In the genomic region with DNA sequence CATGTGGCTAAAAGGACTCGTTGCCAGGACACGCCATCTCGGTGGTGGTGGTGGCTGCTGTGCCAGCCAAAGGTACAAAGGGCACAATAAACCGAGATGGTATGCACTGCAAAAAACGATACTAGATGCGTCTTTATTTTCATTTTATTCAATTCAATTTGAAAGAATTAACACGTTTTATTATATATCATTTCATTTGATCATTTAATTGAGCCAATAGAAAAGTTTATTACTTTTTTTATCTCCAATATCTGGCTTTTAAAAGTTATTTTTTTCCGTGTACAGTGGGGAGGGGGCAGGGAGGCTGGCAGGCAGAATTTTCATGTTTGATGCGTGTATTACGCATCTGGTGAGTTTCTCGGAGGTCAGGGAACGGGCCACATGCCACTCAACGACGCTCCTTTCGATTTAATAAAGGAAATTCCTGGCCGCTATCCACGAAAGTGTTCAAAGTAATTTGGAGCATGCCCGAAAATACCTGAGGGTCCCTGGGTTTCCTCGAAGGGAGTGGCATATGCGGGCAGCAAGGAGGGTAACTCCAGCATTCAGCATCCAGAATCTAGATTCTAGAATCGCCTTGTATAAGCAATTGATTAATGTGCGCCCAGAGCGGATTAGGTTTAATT, we compare ENCODE assay signal across 3 fruit fly cellular contexts.
TF ChIP-seq lines count a peak whose summit lies in the region.

No protein-coding gene starts in this region.

TF ChIP-seq in whole organism, embryonic, 481 proteins besides CTCF, POLR2A, EP300 and RAD21 (continued from another document and continues in another):
- TF ChIP-seq gem (tag; optimal IDR thresholded peaks at IDR 0.05; lab: Kevin White, UChicago) = peak; percentile 94
- peak; percentile 63 for TF ChIP-seq Max (GFP tag; optimal IDR thresholded peaks at IDR 0.05; lab: Kevin White, UChicago)
- TF ChIP-seq CG16779 (GFP tag; IDR thresholded peaks at IDR 0.05; lab: Robert Waterston, UW) = peak; percentile 37; the same call in 1 of the 2 replicates
- no peak; the same call in 1 of the 2 replicates for TF ChIP-seq dati (GFP tag; IDR thresholded peaks at IDR 0.05; lab: Robert Waterston, UW)
- TF ChIP-seq Sry-δ (GFP tag; optimal IDR thresholded peaks at IDR 0.05; lab: Kevin White, UChicago) = no peak
- peak; percentile 55 for TF ChIP-seq CG11398 (GFP tag; optimal IDR thresholded peaks at IDR 0.05; lab: Kevin White, UChicago)
- peak; percentile 87 for TF ChIP-seq CG10267 (tag; optimal IDR thresholded peaks at IDR 0.05; lab: Kevin White, UChicago)
- peak; percentile 85 for TF ChIP-seq CG17328 (GFP tag; IDR thresholded peaks at IDR 0.05; lab: Robert Waterston, UW)
- peak; percentile 87 for TF ChIP-seq lmd (GFP tag; IDR thresholded peaks at IDR 0.05; lab: Robert Waterston, UW)
- peak; percentile 42 for TF ChIP-seq fd102C (GFP tag; optimal IDR thresholded peaks at IDR 0.05; lab: Kevin White, UChicago)
- TF ChIP-seq CG7987 (GFP tag; optimal IDR thresholded peaks at IDR 0.05; lab: Kevin White, UChicago) = peak; percentile 46
- TF ChIP-seq so (GFP tag; IDR thresholded peaks at IDR 0.05; lab: Robert Waterston, UW) = peak; percentile 85
- peak; percentile 71 for TF ChIP-seq CG15073 (GFP tag; optimal IDR thresholded peaks at IDR 0.05; lab: Kevin White, UChicago)
- TF ChIP-seq abd-A (tag; optimal IDR thresholded peaks at IDR 0.05; lab: Kevin White, UChicago) = peak; percentile 89
- 0 out of 3 replicates have a peak, but pooled peaks have one; percentile 34 for TF ChIP-seq CG6175 (GFP tag; IDR thresholded peaks at IDR 0.05; lab: Robert Waterston, UW)
- TF ChIP-seq seq (GFP tag; IDR thresholded peaks at IDR 0.05; lab: Robert Waterston, UW) = peak; percentile 79
- no peak for TF ChIP-seq pho (GFP tag; optimal IDR thresholded peaks at IDR 0.05; lab: Kevin White, UChicago)
- TF ChIP-seq ap (GFP tag; IDR thresholded peaks at IDR 0.05; lab: Robert Waterston, UW) = peak; percentile 77
- peak; percentile 75 for TF ChIP-seq CG12942 (GFP tag; optimal IDR thresholded peaks at IDR 0.05; lab: Kevin White, UChicago)
- TF ChIP-seq CG31388 (GFP tag; optimal IDR thresholded peaks at IDR 0.05; lab: Kevin White, UChicago) = peak; percentile 54
- peak in 1 of 2 experiments; percentile 45 for TF ChIP-seq tll (GFP tag; optimal IDR thresholded peaks at IDR 0.05; lab: Kevin White, UChicago)
- peak; percentile 66 for TF ChIP-seq pb (GFP tag; optimal IDR thresholded peaks at IDR 0.05; lab: Kevin White, UChicago)
- TF ChIP-seq Bgb (GFP tag; IDR thresholded peaks at IDR 0.05; lab: Robert Waterston, UW; ENCODE audit: partially characterized antibody) = no peak
- peak; percentile 89 for TF ChIP-seq D19A (tag; optimal IDR thresholded peaks at IDR 0.05; lab: Kevin White, UChicago)
- no peak for TF ChIP-seq chinmo (GFP tag; IDR thresholded peaks at IDR 0.05; lab: Robert Waterston, UW; ENCODE audit: partially characterized antibody)
- peak in 1 of 2 experiments; percentile 36 for TF ChIP-seq crp (GFP tag; optimal IDR thresholded peaks at IDR 0.05; lab: Kevin White, UChicago)
- TF ChIP-seq NFAT (GFP tag; IDR thresholded peaks at IDR 0.05; lab: Robert Waterston, UW) = peak; percentile 49
- TF ChIP-seq C15 (GFP tag; IDR thresholded peaks at IDR 0.05; lab: Robert Waterston, UW) = no peak
- TF ChIP-seq lilli (GFP tag; optimal IDR thresholded peaks at IDR 0.05; lab: Kevin White, UChicago) = peak; percentile 76
- peak; percentile 32 for TF ChIP-seq tx (GFP tag; optimal IDR thresholded peaks at IDR 0.05; lab: Kevin White, UChicago)
- TF ChIP-seq maf-S (GFP tag; optimal IDR thresholded peaks at IDR 0.05; lab: Kevin White, UChicago) = no peak
- TF ChIP-seq CG17186 (GFP tag; optimal IDR thresholded peaks at IDR 0.05; lab: Kevin White, UChicago) = peak; percentile 18
- peak; percentile 67 for TF ChIP-seq exex (tag; optimal IDR thresholded peaks at IDR 0.05; lab: Kevin White, UChicago)
- TF ChIP-seq eve (GFP tag; optimal IDR thresholded peaks at IDR 0.05; lab: Kevin White, UChicago) = no peak
- TF ChIP-seq Eip74EF (GFP tag; optimal IDR thresholded peaks at IDR 0.05; lab: Kevin White, UChicago) = peak in 1 of 2 experiments; percentile 78
- no peak for TF ChIP-seq CG2129 (GFP tag; IDR thresholded peaks at IDR 0.05; lab: Robert Waterston, UW; ENCODE audit: partially characterized antibody)
- peak; percentile 87 for TF ChIP-seq Fer3 (tag; optimal IDR thresholded peaks at IDR 0.05; lab: Kevin White, UChicago)
- peak; percentile 30 for TF ChIP-seq CG9876 (GFP tag; optimal IDR thresholded peaks at IDR 0.05; lab: Kevin White, UChicago)
- TF ChIP-seq CG17612 (GFP tag; IDR thresholded peaks at IDR 0.05; lab: Robert Waterston, UW) = peak; percentile 38
- no peak for TF ChIP-seq inv (GFP tag; IDR thresholded peaks at IDR 0.05; lab: Robert Waterston, UW; ENCODE audit: partially characterized antibody)

TF ChIP-seq in whole organism, prepupa, 60 proteins besides CTCF, POLR2A, EP300 and RAD21 (continued from another document):
- TF ChIP-seq lz (GFP tag; optimal IDR thresholded peaks at IDR 0.05; lab: Kevin White, UChicago) (peak; percentile 58), OdsH (GFP tag; optimal IDR thresholded peaks at IDR 0.05; lab: Kevin White, UChicago) (peak; percentile 52), ss (GFP tag; optimal IDR thresholded peaks at IDR 0.05; lab: Kevin White, UChicago) (peak in 1 of 2 experiments; percentile 55), Ets21C (GFP tag; optimal IDR thresholded peaks at IDR 0.05; lab: Kevin White, UChicago) (peak; percentile 38), Eip75B (GFP tag; optimal IDR thresholded peaks at IDR 0.05; lab: Kevin White, UChicago) (peak; percentile 44), CG8119 (GFP tag; IDR thresholded peaks at IDR 0.05; lab: Robert Waterston, UW) (no peak), acj6 (GFP tag; optimal IDR thresholded peaks at IDR 0.05; lab: Kevin White, UChicago) (peak; percentile 46), CG1621 (tag; optimal IDR thresholded peaks at IDR 0.05; lab: Kevin White, UChicago) (no peak), CG9139 (GFP tag; optimal IDR thresholded peaks at IDR 0.05; lab: Kevin White, UChicago) (peak; percentile 7), topi (GFP tag; optimal IDR thresholded peaks at IDR 0.05; lab: Kevin White, UChicago) (no peak), CG31627 (GFP tag; optimal IDR thresholded peaks at IDR 0.05; lab: Kevin White, UChicago) (peak; percentile 60), Blimp-1 (GFP tag; optimal IDR thresholded peaks at IDR 0.05; lab: Kevin White, UChicago) (peak; percentile 14), pdm3 (GFP tag; optimal IDR thresholded peaks at IDR 0.05; lab: Kevin White, UChicago) (peak; percentile 33), vri (GFP tag; optimal IDR thresholded peaks at IDR 0.05; lab: Kevin White, UChicago) (peak; percentile 40), CG8632 (GFP tag; optimal IDR thresholded peaks at IDR 0.05; lab: Kevin White, UChicago) (peak; percentile 46), CG6792 (GFP tag; optimal IDR thresholded peaks at IDR 0.05; lab: Kevin White, UChicago) (peak; percentile 56), Sox14 (GFP tag; optimal IDR thresholded peaks at IDR 0.05; lab: Kevin White, UChicago) (no peak), Eip93F (GFP tag; optimal IDR thresholded peaks at IDR 0.05; lab: Kevin White, UChicago) (no peak), CG10631 (GFP tag; optimal IDR thresholded peaks at IDR 0.05; lab: Kevin White, UChicago) (peak; percentile 27), svp (GFP tag; lab: Kevin White, UChicago) (peak; percentile 87)

TF ChIP-seq in whole organism, wandering third instar larva, 38 proteins besides CTCF, POLR2A, EP300 and RAD21 (continued from another document):
- TF ChIP-seq Hr78 (GFP tag; optimal IDR thresholded peaks at IDR 0.05; lab: Kevin White, UChicago) (no peak), CG9705 (GFP tag; optimal IDR thresholded peaks at IDR 0.05; lab: Kevin White, UChicago) (no peak), usp (GFP tag; optimal IDR thresholded peaks at IDR 0.05; lab: Kevin White, UChicago) (no peak), Sp1 (GFP tag; optimal IDR thresholded peaks at IDR 0.05; lab: Kevin White, UChicago) (peak; percentile 78), fru (GFP tag; optimal IDR thresholded peaks at IDR 0.05; lab: Kevin White, UChicago) (peak; percentile 80), Vsx2 (GFP tag; optimal IDR thresholded peaks at IDR 0.05; lab: Kevin White, UChicago; ENCODE audit: partially characterized antibody) (no peak), CrebA (GFP tag; optimal IDR thresholded peaks at IDR 0.05; lab: Kevin White, UChicago; ENCODE audit: borderline replicate concordance) (no peak), Dif (GFP tag; optimal IDR thresholded peaks at IDR 0.05; lab: Kevin White, UChicago; ENCODE audit: partially characterized antibody) (no peak), jim (GFP tag; optimal IDR thresholded peaks at IDR 0.05; lab: Kevin White, UChicago) (no peak)
